Worm (Caenorhabditis elegans) whole organism, young adult: ENCODE data around the gene prx-6.
A peak's percentile ranks its signal among the peaks of the same experiment; 100 is the strongest.

Experiments used
- B0019.2 ChIP-seq: fragments of 200-800 bp; sonication (Bioruptor generic); conservative IDR thresholded peaks from 2 replicates; pipeline ENCODE4 v1.3.6; 2022; ENCODE audit warnings: missing genetic modification reagents, missing genetic modification characterization, missing compliant biosample characterization
- B0035.1 ChIP-seq: sonication (generic microtip); optimal IDR thresholded peaks from 2 replicates; lab custom pipeline; 2016; ENCODE audit warnings: missing genetic modification characterization, mild to moderate bottlenecking, missing compliant biosample characterization, missing genotype, missing genetic modification reagents
- B0261.1 ChIP-seq: sonication (generic microtip); optimal IDR thresholded peaks from 2 replicates; lab custom pipeline; 2016; ENCODE audit warnings: mild to moderate bottlenecking, missing genetic modification characterization, moderate library complexity, missing compliant biosample characterization
- C17E4.6 ChIP-seq: fragments of 200-800 bp; sonication (Bioruptor generic); IDR thresholded peaks from 2 replicates; pipeline ENCODE4 v1.3.6; 2022; ENCODE audit warnings: missing genetic modification reagents, missing genetic modification characterization, missing compliant biosample characterization
- F23B12.7 ChIP-seq: sonication (generic microtip); optimal IDR thresholded peaks from 2 replicates; lab custom pipeline; 2017; ENCODE audit warnings: missing genetic modification characterization, mild to moderate bottlenecking, missing compliant biosample characterization, antibody characterized with exemption, moderate library complexity; ENCODE audit not compliant: insufficient read depth
- F37B4.10 ChIP-seq: fragments of 200-800 bp; sonication (Bioruptor generic); IDR thresholded peaks from 2 replicates; pipeline ENCODE4 v1.3.6; 2022; ENCODE audit warnings: missing genetic modification characterization, missing compliant biosample characterization
- akir-1 ChIP-seq: fragments of 200-800 bp; sonication (Bioruptor generic); optimal IDR thresholded peaks from 2 replicates; lab custom pipeline; 2018; ENCODE audit warnings: mild to moderate bottlenecking, missing genetic modification characterization, moderate library complexity, missing compliant biosample characterization
- aptf-2 ChIP-seq: fragments of 200-800 bp; sonication (Bioruptor generic); conservative IDR thresholded peaks from 2 replicates; pipeline ENCODE4 v1.3.6; 2022; ENCODE audit warnings: missing genetic modification reagents, missing genetic modification characterization, missing compliant biosample characterization
- atf-7 ChIP-seq: sonication (generic microtip); optimal IDR thresholded peaks from 2 replicates; lab custom pipeline; 2017; ENCODE audit warnings: mild to moderate bottlenecking, missing genetic modification characterization, missing compliant biosample characterization
- athp-1 ChIP-seq: sonication (generic microtip); optimal IDR thresholded peaks from 2 replicates; lab custom pipeline; 2017; ENCODE audit warnings: mild to moderate bottlenecking, missing genetic modification characterization, missing compliant biosample characterization
- attf-3 ChIP-seq: fragments of 200-800 bp; sonication (Bioruptor generic); conservative IDR thresholded peaks from 2 replicates; pipeline ENCODE4 v1.3.6; 2022; ENCODE audit warnings: missing genetic modification reagents, missing genetic modification characterization, missing compliant biosample characterization
- ceh-100 ChIP-seq: fragments of 200-800 bp; sonication (Bioruptor generic); IDR thresholded peaks from 2 replicates; pipeline ENCODE4 v1.3.6; 2022; ENCODE audit warnings: missing genetic modification reagents, missing genetic modification characterization, missing compliant biosample characterization
- ceh-27 ChIP-seq: fragments of 200-800 bp; sonication (Bioruptor generic); optimal IDR thresholded peaks from 2 replicates; lab custom pipeline; 2018; ENCODE audit warnings: mild to moderate bottlenecking, missing genetic modification characterization, moderate library complexity, missing compliant biosample characterization
- ceh-40 ChIP-seq: fragments of 200-800 bp; sonication (Bioruptor generic); IDR thresholded peaks from 2 replicates; pipeline ENCODE4 v1.3.6; 2022; ENCODE audit warnings: missing genetic modification characterization, missing compliant biosample characterization
- dox-1 ChIP-seq: fragments of 200-800 bp; sonication (Bioruptor generic); IDR thresholded peaks from 2 replicates; pipeline ENCODE4 v1.3.6; 2022; ENCODE audit warnings: missing genetic modification reagents, missing genetic modification characterization, missing compliant biosample characterization
- gei-17 ChIP-seq: fragments of 200-800 bp; sonication (Bioruptor generic); optimal IDR thresholded peaks from 2 replicates; lab custom pipeline; 2018; ENCODE audit warnings: mild to moderate bottlenecking, missing genetic modification characterization, missing compliant biosample characterization
- him-1 ChIP-seq: sonication (generic microtip); optimal IDR thresholded peaks from 2 replicates; lab custom pipeline; 2016; ENCODE audit warnings: missing genotype, missing genetic modification reagents, missing genetic modification characterization, missing compliant biosample characterization
- hmg-1.2 ChIP-seq: fragments of 200-800 bp; sonication (Bioruptor generic); IDR thresholded peaks from 2 replicates; pipeline ENCODE4 v1.3.6; 2022; ENCODE audit warnings: missing genetic modification reagents, missing genetic modification characterization, missing compliant biosample characterization
- lin-35 ChIP-seq, 3 experiments: fragments of 150-350 bp in 2 of 3; sonication (generic microtip) in 1 of 3; optimal IDR thresholded peaks; 2 replicates each; lab custom pipeline; 2014 to 2018; ENCODE audit warnings: missing biosample characterization in 3 of 3, missing genetic modification characterization in 3 of 3, missing genetic modification reagents in 3 of 3
- lin-40 ChIP-seq: sonication (generic microtip); optimal IDR thresholded peaks from 2 replicates; lab custom pipeline; 2016; ENCODE audit warnings: missing genetic modification characterization, mild to moderate bottlenecking, missing compliant biosample characterization, missing genotype, missing genetic modification reagents
- lin-54 ChIP-seq: fragments of 200-800 bp; sonication (Bioruptor generic); optimal IDR thresholded peaks from 2 replicates; lab custom pipeline; 2018; ENCODE audit warnings: mild to moderate bottlenecking, missing genetic modification characterization, missing compliant biosample characterization
- madf-10 ChIP-seq: sonication (generic microtip); optimal IDR thresholded peaks from 2 replicates; lab custom pipeline; 2016; ENCODE audit warnings: mild to moderate bottlenecking, missing genetic modification characterization, missing compliant biosample characterization
- madf-6 ChIP-seq: fragments of 200-800 bp; sonication (Bioruptor generic); IDR thresholded peaks from 2 replicates; pipeline ENCODE4 v1.3.6; 2022; ENCODE audit warnings: missing genetic modification reagents, missing genetic modification characterization, missing compliant biosample characterization
- mes-4 ChIP-seq: sonication (generic microtip); optimal IDR thresholded peaks from 2 replicates; lab custom pipeline; 2016; ENCODE audit warnings: missing genotype, missing genetic modification characterization, missing compliant biosample characterization
- mxl-1 ChIP-seq: sonication (generic microtip); optimal IDR thresholded peaks from 2 replicates; lab custom pipeline; 2016; ENCODE audit warnings: missing genetic modification characterization, missing compliant biosample characterization
- nfya-1 ChIP-seq: sonication (generic microtip); optimal IDR thresholded peaks from 2 replicates; lab custom pipeline; 2017; ENCODE audit warnings: antibody characterized with exemption, missing compliant biosample characterization, missing genetic modification characterization, borderline replicate concordance; ENCODE audit not compliant: insufficient read depth
- nhr-179 ChIP-seq: sonication (generic microtip); optimal IDR thresholded peaks from 2 replicates; lab custom pipeline; 2016; ENCODE audit warnings: mild to moderate bottlenecking, missing genetic modification characterization, missing compliant biosample characterization
- nhr-80 ChIP-seq: sonication (generic microtip); optimal IDR thresholded peaks from 2 replicates; lab custom pipeline; 2016; ENCODE audit warnings: missing genetic modification characterization, missing compliant biosample characterization
- nhr-90 ChIP-seq: sonication (generic microtip); optimal IDR thresholded peaks from 2 replicates; lab custom pipeline; 2016; ENCODE audit warnings: missing genotype, mild to moderate bottlenecking, missing genetic modification characterization, missing compliant biosample characterization
- pbrm-1 ChIP-seq: fragments of 200-800 bp; sonication (Bioruptor generic); IDR thresholded peaks from 2 replicates; pipeline ENCODE4 v1.3.6; 2022; ENCODE audit warnings: missing genetic modification reagents, missing genetic modification characterization, missing compliant biosample characterization
- rec-8 ChIP-seq, 2 experiments: sonication (generic microtip); optimal IDR thresholded peaks; 2 replicates each; lab custom pipeline; 2016; ENCODE audit warnings: mild to moderate bottlenecking in 2 of 2, missing genetic modification characterization in 2 of 2, missing genetic modification reagents in 2 of 2, missing genotype in 2 of 2, missing biosample characterization in 1 of 2, missing compliant biosample characterization in 1 of 2, moderate library complexity in 1 of 2
- snpc-3.4 ChIP-seq: sonication (generic microtip); optimal IDR thresholded peaks from 2 replicates; lab custom pipeline; 2017; ENCODE audit warnings: missing genetic modification characterization, mild to moderate bottlenecking, missing compliant biosample characterization, antibody characterized with exemption, moderate library complexity, missing genotype, missing genetic modification reagents
- somi-1 ChIP-seq: fragments of 200-800 bp; sonication (Bioruptor generic); optimal IDR thresholded peaks from 2 replicates; lab custom pipeline; 2018; ENCODE audit warnings: mild to moderate bottlenecking, missing genetic modification characterization, missing compliant biosample characterization
- tbp1 ChIP-seq: fragments of 200-800 bp; sonication (Bioruptor generic); optimal IDR thresholded peaks from 2 replicates; lab custom pipeline; 2018; ENCODE audit warnings: mild to moderate bottlenecking, missing genetic modification characterization, missing compliant biosample characterization
- tbx-9 ChIP-seq: sonication (generic microtip); optimal IDR thresholded peaks from 2 replicates; lab custom pipeline; 2016; ENCODE audit warnings: borderline replicate concordance, missing genetic modification characterization, inconsistent platforms, missing compliant biosample characterization
- tlf-1 ChIP-seq: fragments of 200-800 bp; sonication (Bioruptor generic); optimal IDR thresholded peaks from 2 replicates; lab custom pipeline; 2018; ENCODE audit warnings: mild to moderate bottlenecking, missing genetic modification characterization, missing compliant biosample characterization
- unc-62 ChIP-seq: fragments of 150-350 bp; optimal IDR thresholded peaks from 2 replicates; lab custom pipeline; 2014; ENCODE audit warnings: missing biosample characterization, missing genetic modification reagents, missing genetic modification characterization
- ztf-22 ChIP-seq: fragments of 200-800 bp; sonication (Bioruptor generic); optimal IDR thresholded peaks from 2 replicates; lab custom pipeline; 2018; ENCODE audit warnings: mild to moderate bottlenecking, missing genetic modification characterization, moderate library complexity, missing compliant biosample characterization
- ztf-25 ChIP-seq: fragments of 200-800 bp; sonication (Bioruptor generic); IDR thresholded peaks from 2 replicates; pipeline ENCODE4 v1.3.6; 2022; ENCODE audit warnings: missing genetic modification reagents, missing genetic modification characterization, missing compliant biosample characterization
- ztf-28 ChIP-seq: fragments of 200-800 bp; sonication (Bioruptor generic); IDR thresholded peaks from 2 replicates; pipeline ENCODE4 v1.3.6; 2022; ENCODE audit warnings: missing genetic modification reagents, missing genetic modification characterization, missing compliant biosample characterization

prx-6 gene

DNA sequence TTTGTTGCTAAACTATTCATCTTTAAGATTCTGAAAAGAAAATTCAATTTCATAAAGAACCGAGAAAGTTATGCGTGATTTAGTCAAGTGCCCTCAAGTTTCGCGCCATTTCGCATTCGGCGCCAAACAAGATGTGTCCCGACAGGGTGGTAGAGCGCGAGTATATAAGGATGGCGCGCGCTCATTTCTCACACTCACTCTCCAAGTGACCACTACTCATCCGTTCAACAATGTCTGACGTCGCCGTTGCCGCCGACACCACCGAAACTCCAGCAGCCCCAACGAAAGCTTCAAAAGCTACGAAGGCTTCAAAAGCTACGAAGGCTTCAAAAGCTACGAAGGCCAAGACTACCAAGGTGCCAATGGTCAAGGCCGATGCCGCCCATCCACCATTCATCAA is 34.2 kb upstream of the prx-6 start, which contains the start of gene hil-4 (continued):
- no peak for TF ChIP-seq somi-1 (GFP tag; lab: Kevin White, UChicago)
- TF ChIP-seq pbrm-1 (GFP tag; lab: Robert Waterston, UW), result peak; percentile 89
- TF ChIP-seq dox-1 (GFP tag; lab: Robert Waterston, UW), result peak; percentile 87
- peak; percentile 96 for TF ChIP-seq madf-6 (GFP tag; lab: Robert Waterston, UW)
- TF ChIP-seq ztf-28 (GFP tag; lab: Robert Waterston, UW), result peak; percentile 84
- no peak for TF ChIP-seq B0261.1 (tag; lab: Kevin White, UChicago)
- no peak for TF ChIP-seq rec-8 (tag; optimal IDR thresholded peaks at IDR 0.05; lab: Kevin White, UChicago)
- TF ChIP-seq nhr-90 (tag; lab: Kevin White, UChicago), result no peak
- no peak for TF ChIP-seq gei-17 (GFP tag; lab: Kevin White, UChicago)
- TF ChIP-seq F37B4.10 (GFP tag; lab: Robert Waterston, UW), result no peak
- TF ChIP-seq aptf-2 (GFP tag; lab: Robert Waterston, UW), result 0 out of 2 replicates have a peak, but pooled peaks have one; percentile 46
- TF ChIP-seq nfya-1 (tag; lab: Kevin White, UChicago), result no peak
- TF ChIP-seq attf-3 (GFP tag; lab: Robert Waterston, UW), result no peak
- peak; percentile 45 for TF ChIP-seq B0019.2

DNA sequence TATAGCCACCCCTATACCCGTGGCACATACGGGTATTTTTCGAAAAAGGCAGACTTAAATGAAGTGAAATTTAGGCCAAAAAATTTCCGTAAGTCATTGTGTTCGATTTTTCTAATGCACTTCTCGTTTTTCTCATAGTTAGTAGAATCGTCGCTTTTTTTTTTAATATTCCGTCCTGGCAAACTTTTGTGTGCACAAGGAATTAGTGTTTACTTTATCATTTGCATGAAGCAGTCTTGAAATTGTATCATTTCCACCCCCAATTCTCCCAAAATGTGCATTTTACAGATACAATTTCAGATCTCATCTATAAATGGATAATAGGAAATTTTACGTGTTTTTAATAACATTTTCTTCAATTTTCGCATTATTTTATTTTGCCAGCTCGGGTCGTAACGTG is 30.4 kb upstream of the prx-6 start, which contains the start of gene C18G1.6:
C18G1.6 (plus strand) TSS at position 301 of the 400 bp plus-strand sequence.
- TF ChIP-seq ceh-40 (GFP tag; lab: Robert Waterston, UW), result no peak
- TF ChIP-seq ztf-25 (GFP tag; lab: Robert Waterston, UW), result no peak
- no peak for TF ChIP-seq F23B12.7 (tag; lab: Kevin White, UChicago)
- no peak for TF ChIP-seq tlf-1
- no peak for TF ChIP-seq tbx-9
- no peak for TF ChIP-seq nhr-179
- no peak for TF ChIP-seq ceh-100 (GFP tag; lab: Robert Waterston, UW)
- TF ChIP-seq nhr-90 (tag; lab: Kevin White, UChicago), result no peak
- no peak for TF ChIP-seq lin-40
- TF ChIP-seq, all 124 proteins: peak for 0

DNA sequence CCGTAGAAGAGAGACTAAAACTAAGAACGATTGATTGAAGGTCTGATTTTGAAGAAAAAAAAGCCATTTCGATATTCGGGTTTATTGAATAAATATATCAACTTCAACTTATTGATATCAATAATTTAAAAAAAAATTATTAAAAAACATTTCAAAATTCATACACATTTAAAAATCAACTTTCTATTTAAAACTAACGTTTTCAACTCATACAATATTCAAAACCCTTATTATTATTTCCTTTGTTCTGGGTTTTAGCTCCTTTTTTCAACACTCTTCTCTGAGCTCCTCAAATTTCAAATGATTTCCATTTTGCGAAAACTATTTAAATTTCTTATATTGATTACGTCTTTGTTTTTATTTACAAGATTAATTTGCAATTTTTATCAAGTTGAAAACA is 25.4 kb upstream of the prx-6 start, which contains the start of gene C18G1.7:
C18G1.7 (plus strand) TSS at position 301 of the 400 bp plus-strand sequence.
- TF ChIP-seq B0019.2 (no peak), ceh-27 (GFP tag; lab: Kevin White, UChicago) (no peak), tbp1 (GFP tag; lab: Kevin White, UChicago) (no peak)

DNA sequence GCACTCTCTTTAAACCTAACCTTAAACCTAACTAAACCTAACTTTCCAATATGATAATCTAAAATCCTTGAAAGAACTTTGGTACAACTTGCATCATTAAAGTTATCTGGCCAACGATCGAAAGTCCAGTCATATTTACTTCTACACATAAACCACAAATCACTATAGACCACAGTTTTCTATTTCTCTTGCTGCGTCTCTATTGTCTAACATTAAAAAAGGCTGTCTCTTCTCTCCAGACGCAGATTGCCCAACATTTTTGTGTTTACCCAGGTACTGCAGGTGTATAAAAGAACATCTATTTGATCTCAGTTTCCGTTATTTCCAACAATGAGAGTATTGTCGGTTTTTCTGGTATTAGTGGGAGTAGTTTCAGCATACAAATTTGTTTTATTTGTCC is 22.3 kb upstream of the prx-6 start, which contains the start of gene ugt-61:
ugt-61 (plus strand) TSS at position 233 of the 400 bp plus-strand sequence.
- peak; percentile 16 for TF ChIP-seq nhr-80 (tag; lab: Kevin White, UChicago)
- TF ChIP-seq athp-1 (tag; lab: Kevin White, UChicago), result no peak
- TF ChIP-seq hmg-1.2 (GFP tag; lab: Robert Waterston, UW), result peak; percentile 51; the same call in 1 of the 2 replicates

DNA sequence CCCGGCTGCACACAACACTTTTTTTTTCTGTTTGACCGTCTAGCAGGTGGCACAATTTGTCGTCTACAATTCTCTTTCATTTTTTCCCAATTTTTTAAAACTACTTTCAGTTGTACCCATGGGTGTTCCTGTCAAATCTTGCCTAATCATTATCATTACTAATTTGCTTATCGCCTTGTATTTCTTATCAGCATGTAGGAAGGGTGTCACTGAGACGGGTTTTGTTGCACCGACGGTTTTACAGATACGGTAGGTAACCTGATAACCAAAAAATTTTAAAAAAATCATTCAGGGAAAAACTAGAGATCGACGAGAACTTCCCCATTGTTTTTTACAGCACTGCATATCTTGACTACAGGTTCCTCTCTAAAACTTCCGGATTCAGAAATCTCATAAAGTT is 17.8 kb upstream of the prx-6 start, which contains the start of gene F39G3.2:
F39G3.2 (plus strand) TSS at position 105 of the 400 bp plus-strand sequence.
- TF ChIP-seq nhr-179, result no peak
- TF ChIP-seq nhr-80 (tag; lab: Kevin White, UChicago), result peak; percentile 74
- no peak for TF ChIP-seq him-1 (tag; lab: Kevin White, UChicago)
- TF ChIP-seq atf-7 (tag; lab: Kevin White, UChicago), result no peak
- TF ChIP-seq, all 124 proteins: peak for 1

DNA sequence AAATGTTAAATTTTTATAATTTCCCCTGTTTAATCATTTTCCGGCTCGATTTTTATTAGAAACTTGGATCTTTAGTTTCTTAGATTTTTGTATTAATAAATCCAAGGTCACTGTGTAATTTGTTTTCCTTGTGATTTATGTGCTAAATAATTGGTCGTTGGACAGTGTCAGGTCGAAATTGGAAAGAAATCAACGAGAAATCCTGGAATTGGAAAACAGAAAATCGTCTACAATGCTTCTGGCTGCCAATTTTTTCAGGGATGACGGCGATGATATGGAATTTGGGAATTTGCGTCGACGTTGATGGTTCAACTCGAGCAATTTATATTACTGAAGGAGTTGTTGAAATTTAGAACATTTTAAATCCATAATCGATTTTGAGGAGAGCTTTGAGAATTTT is 14.7 kb upstream of the prx-6 start:
- TF ChIP-seq madf-10 (tag; lab: Kevin White, UChicago) (no peak), snpc-3.4 (tag; lab: Kevin White, UChicago) (no peak), akir-1 (GFP tag; lab: Kevin White, UChicago) (no peak), unc-62 (GFP tag; lab: Kevin White, UChicago) (no peak), lin-35 (GFP tag; optimal IDR thresholded peaks at IDR 0.05; lab: Kevin White, UChicago) (no peak), ztf-22 (GFP tag; lab: Kevin White, UChicago) (no peak), B0035.1 (tag; lab: Kevin White, UChicago) (no peak), mxl-1 (tag; lab: Kevin White, UChicago) (no peak), lin-54 (GFP tag; lab: Kevin White, UChicago) (peak; percentile 17), B0261.1 (tag; lab: Kevin White, UChicago) (no peak), C17E4.6 (no peak), mes-4 (no peak), ceh-100 (GFP tag; lab: Robert Waterston, UW) (no peak)
